Worm (Caenorhabditis elegans) whole organism, L2 larva: ENCODE results near the gene F42H10.6.

Source experiments
- F13H6.1 ChIP-seq: sonication (generic microtip); optimal IDR thresholded peaks from 2 replicates; lab custom pipeline; 2016; ENCODE audit warnings: missing genetic modification characterization, missing compliant biosample characterization
- R02D3.7 ChIP-seq: fragments of 150-350 bp; optimal IDR thresholded peaks from 2 replicates; lab custom pipeline; 2014; ENCODE audit warnings: missing biosample characterization, missing genetic modification characterization
- ZK546.5 ChIP-seq: sonication (generic microtip); optimal IDR thresholded peaks from 2 replicates; lab custom pipeline; 2017; ENCODE audit warnings: missing biosample characterization, missing genetic modification characterization
- ama-1 ChIP-seq: fragments of 150-350 bp; optimal IDR thresholded peaks from 2 replicates; lab custom pipeline; 2018; ENCODE audit warnings: inconsistent platforms
- crh-2 ChIP-seq: sonication (generic microtip); optimal IDR thresholded peaks from 2 replicates; lab custom pipeline; 2017; ENCODE audit warnings: missing biosample characterization, missing genetic modification characterization
- elt-1 ChIP-seq: fragments of 150-350 bp; optimal IDR thresholded peaks from 2 replicates; lab custom pipeline; 2014; ENCODE audit warnings: missing biosample characterization, missing genetic modification characterization
- elt-3 ChIP-seq: sonication (generic microtip); optimal IDR thresholded peaks from 2 replicates; lab custom pipeline; 2017; ENCODE audit warnings: missing biosample characterization, missing genetic modification characterization
- lin-13 ChIP-seq: fragments of 150-350 bp; optimal IDR thresholded peaks from 2 replicates; lab custom pipeline; 2014; ENCODE audit warnings: missing biosample characterization, missing genetic modification reagents, missing genetic modification characterization
- mbf-1 ChIP-seq: sonication (generic microtip); optimal IDR thresholded peaks from 2 replicates; lab custom pipeline; 2017; ENCODE audit warnings: missing biosample characterization, missing genetic modification characterization
- nhr-11 ChIP-seq: fragments of 150-350 bp; optimal IDR thresholded peaks from 2 replicates; lab custom pipeline; 2014; ENCODE audit warnings: missing biosample characterization, missing genetic modification characterization
- nhr-12 ChIP-seq: fragments of 150-350 bp; optimal IDR thresholded peaks from 2 replicates; lab custom pipeline; 2014; ENCODE audit warnings: missing biosample characterization, missing genetic modification characterization
- nhr-237 ChIP-seq: fragments of 150-350 bp; optimal IDR thresholded peaks from 2 replicates; lab custom pipeline; 2014; ENCODE audit warnings: missing biosample characterization, missing genetic modification characterization
- nhr-77 ChIP-seq: fragments of 150-350 bp; optimal IDR thresholded peaks from 2 replicates; lab custom pipeline; 2014; ENCODE audit warnings: missing biosample characterization, missing genetic modification characterization
- snpc-4 ChIP-seq: fragments of 150-350 bp; optimal IDR thresholded peaks from 2 replicates; lab custom pipeline; 2014; ENCODE audit warnings: missing biosample characterization, missing genetic modification characterization

- no peak for TF ChIP-seq F13H6.1 (tag; lab: Kevin White, UChicago)
- no peak for TF ChIP-seq mbf-1 (tag; lab: Kevin White, UChicago)
- no peak for TF ChIP-seq crh-2 (tag; lab: Kevin White, UChicago)
- TF ChIP-seq lin-13 (GFP tag; lab: Kevin White, UChicago): no peak
- no peak for TF ChIP-seq nhr-77 (tag; lab: Kevin White, UChicago)
- no peak for TF ChIP-seq nhr-237
- TF ChIP-seq snpc-4 (tag; lab: Kevin White, UChicago): no peak
- no peak for TF ChIP-seq ZK546.5
- no peak for TF ChIP-seq elt-3 (tag; lab: Kevin White, UChicago)
- no peak for TF ChIP-seq elt-1 (tag; lab: Kevin White, UChicago)
- TF ChIP-seq nhr-11 (tag; lab: Kevin White, UChicago): no peak
- TF ChIP-seq R02D3.7 (tag; lab: Kevin White, UChicago): no peak
- TF ChIP-seq nhr-12 (tag; lab: Kevin White, UChicago): no peak
- no peak for TF ChIP-seq ama-1 (lab: Kevin White, UChicago)
Measured at ce11 chrIII:8435074-8435473, 45.2 kb downstream of the F42H10.6 start, which contains the start of gene ZK1236.9.
